Fruit fly (Drosophila melanogaster) whole organism, embryonic: ENCODE measurements around the gene CG17230.

ENCODE experiments used
- Atf-2 ChIP-seq: fragments of 200-800 bp; sonication (Bioruptor generic); optimal IDR thresholded peaks from 2 replicates; lab custom pipeline; 2016; ENCODE audit warnings: missing biosample characterization, missing genetic modification characterization
- Bdp1 ChIP-seq: fragments of 200-800 bp; sonication (Bioruptor generic); optimal IDR thresholded peaks from 3 replicates; lab custom pipeline; 2016; ENCODE audit warnings: missing biosample characterization, missing genetic modification characterization
- CG11695 ChIP-seq: fragments of 200-800 bp; sonication (Bioruptor generic); IDR thresholded peaks from 3 replicates; pipeline ENCODE4 v1.3.6; 2022; ENCODE audit warnings: missing biosample characterization, missing genetic modification characterization
- CG12071 ChIP-seq: fragments of 200-800 bp; sonication (Bioruptor generic); optimal IDR thresholded peaks from 3 replicates; lab custom pipeline; 2018; ENCODE audit warnings: missing biosample characterization, mild to moderate bottlenecking, missing genetic modification characterization
- CG12299 ChIP-seq: fragments of 200-800 bp; sonication (Bioruptor generic); optimal IDR thresholded peaks from 2 replicates; lab custom pipeline; 2018; ENCODE audit warnings: missing biosample characterization, mild to moderate bottlenecking, missing genetic modification characterization
- CG12942 ChIP-seq: fragments of 200-800 bp; sonication (Bioruptor generic); optimal IDR thresholded peaks from 3 replicates; lab custom pipeline; 2016; ENCODE audit warnings: missing biosample characterization, missing genetic modification characterization
- CG15073 ChIP-seq: fragments of 200-800 bp; sonication (Bioruptor generic); optimal IDR thresholded peaks from 2 replicates; lab custom pipeline; 2016; ENCODE audit warnings: missing biosample characterization, missing genetic modification characterization
- CG16815 ChIP-seq: fragments of 200-800 bp; sonication (Bioruptor generic); optimal IDR thresholded peaks from 3 replicates; lab custom pipeline; 2017; ENCODE audit warnings: missing biosample characterization, mild to moderate bottlenecking, missing genetic modification characterization
- CG1832 ChIP-seq: fragments of 200-800 bp; sonication (Bioruptor generic); optimal IDR thresholded peaks from 2 replicates; lab custom pipeline; 2017; ENCODE audit warnings: missing biosample characterization, mild to moderate bottlenecking, missing genetic modification characterization, inconsistent platforms
- CG2712 ChIP-seq: fragments of 200-800 bp; optimal IDR thresholded peaks from 3 replicates; lab custom pipeline; 2019; ENCODE audit warnings: missing biosample characterization, mild to moderate bottlenecking, missing genetic modification characterization, moderate library complexity
- CG34422 ChIP-seq: fragments of 200-800 bp; sonication (Bioruptor generic); IDR thresholded peaks from 3 replicates; pipeline ENCODE4 v1.3.6; 2022; ENCODE audit warnings: missing biosample characterization, missing genetic modification characterization
- CG3726 ChIP-seq: fragments of 200-800 bp; sonication (Bioruptor generic); IDR thresholded peaks from 3 replicates; pipeline ENCODE4, ENCODE4 v1.3.6; 2022; ENCODE audit warnings: missing biosample characterization, missing genetic modification characterization
- CG4328 ChIP-seq: fragments of 200-800 bp; sonication (Bioruptor generic); optimal IDR thresholded peaks from 3 replicates; lab custom pipeline; 2017; ENCODE audit warnings: missing biosample characterization, missing genetic modification reagents, missing genetic modification characterization
- CG4617 ChIP-seq: fragments of 200-800 bp; sonication (Bioruptor generic); optimal IDR thresholded peaks from 3 replicates; lab custom pipeline; 2016; ENCODE audit warnings: missing biosample characterization, missing genetic modification characterization, borderline replicate concordance
- CG6765 ChIP-seq: fragments of 200-800 bp; sonication (Bioruptor generic); optimal IDR thresholded peaks from 3 replicates; lab custom pipeline; 2017; ENCODE audit warnings: missing biosample characterization, mild to moderate bottlenecking, missing genetic modification characterization
- CG6791 ChIP-seq: fragments of 200-800 bp; sonication (Bioruptor generic); IDR thresholded peaks from 3 replicates; pipeline ENCODE4 v1.3.6; 2022; ENCODE audit warnings: missing biosample characterization, missing genetic modification characterization; ENCODE audit not compliant: partially characterized antibody
- CG7963 ChIP-seq: fragments of 200-800 bp; sonication (Bioruptor generic); IDR thresholded peaks from 3 replicates; pipeline ENCODE4 v1.3.6; 2022; ENCODE audit warnings: missing biosample characterization, missing genetic modification characterization; ENCODE audit not compliant: partially characterized antibody
- CG8765 ChIP-seq: fragments of 200-800 bp; sonication (Bioruptor generic); IDR thresholded peaks from 2 replicates; pipeline ENCODE4 v1.3.6; 2022; ENCODE audit warnings: missing biosample characterization, missing genetic modification characterization
- Deaf1 ChIP-seq: fragments of 200-800 bp; optimal IDR thresholded peaks from 3 replicates; lab custom pipeline; 2019; ENCODE audit warnings: missing biosample characterization, mild to moderate bottlenecking, missing genetic modification characterization, moderate library complexity
- Doc3 ChIP-seq: fragments of 200-800 bp; sonication (Bioruptor generic); IDR thresholded peaks from 3 replicates; pipeline ENCODE4 v1.3.6; 2022; ENCODE audit warnings: missing biosample characterization, missing genetic modification characterization; ENCODE audit not compliant: partially characterized antibody
- Drgx ChIP-seq: fragments of 200-800 bp; sonication (Bioruptor generic); IDR thresholded peaks from 2 replicates; pipeline ENCODE4 v1.3.6; 2022; ENCODE audit warnings: missing biosample characterization, missing genetic modification characterization
- Fer2 ChIP-seq: fragments of 200-800 bp; sonication (Bioruptor generic); optimal IDR thresholded peaks from 2 replicates; lab custom pipeline; 2018; ENCODE audit warnings: missing biosample characterization, mild to moderate bottlenecking, missing genetic modification characterization, moderate library complexity
- Fer3 ChIP-seq: fragments of 200-800 bp; sonication (Bioruptor generic); optimal IDR thresholded peaks from 2 replicates; lab custom pipeline; 2018; ENCODE audit warnings: missing biosample characterization, mild to moderate bottlenecking, missing genetic modification characterization, moderate library complexity
- Gug ChIP-seq: fragments of 200-800 bp; sonication (Bioruptor generic); IDR thresholded peaks from 4 replicates; pipeline ENCODE4 v1.3.6; 2022; ENCODE audit warnings: missing biosample characterization, missing genetic modification characterization
- Max ChIP-seq: fragments of 200-800 bp; sonication (Bioruptor generic); optimal IDR thresholded peaks from 2 replicates; lab custom pipeline; 2016; ENCODE audit warnings: missing biosample characterization, mild to moderate bottlenecking, missing genetic modification characterization
- NC2β ChIP-seq: fragments of 200-800 bp; sonication (Bioruptor generic); optimal IDR thresholded peaks from 2 replicates; lab custom pipeline; 2016; ENCODE audit warnings: missing biosample characterization, missing genetic modification characterization
- NfI ChIP-seq: fragments of 200-800 bp; sonication (Bioruptor generic); optimal IDR thresholded peaks from 3 replicates; lab custom pipeline; 2018; ENCODE audit warnings: missing biosample characterization, mild to moderate bottlenecking, missing genetic modification characterization, moderate library complexity
- Sox102F ChIP-seq: fragments of 200-800 bp; sonication (Bioruptor generic); optimal IDR thresholded peaks from 2 replicates; lab custom pipeline; 2018; ENCODE audit warnings: missing biosample characterization, mild to moderate bottlenecking, missing genetic modification characterization, moderate library complexity
- Trl ChIP-seq, 3 experiments: fragments of >200 bp in 2 of 3; fragments of 200-800 bp in 1 of 3; sonication (Bioruptor generic) in 1 of 3; optimal IDR thresholded peaks; 2 replicates in 1 of 3; 3 replicates in 2 of 3; lab custom pipeline; 2016 to 2017; ENCODE audit warnings: missing biosample characterization in 1 of 3, missing genetic modification characterization in 1 of 3
- YL-1 ChIP-seq: fragments of 200-800 bp; sonication (Bioruptor generic); optimal IDR thresholded peaks from 3 replicates; lab custom pipeline; 2017; ENCODE audit warnings: missing biosample characterization, mild to moderate bottlenecking, missing genetic modification characterization
- aop ChIP-seq: fragments of 200-800 bp; sonication (Bioruptor generic); IDR thresholded peaks from 2 replicates; pipeline ENCODE4 v1.3.6; 2022; ENCODE audit warnings: missing biosample characterization, missing genetic modification characterization
- ara ChIP-seq: fragments of 200-800 bp; sonication (Bioruptor generic); IDR thresholded peaks from 2 replicates; pipeline ENCODE4 v1.3.6; 2022; ENCODE audit warnings: missing biosample characterization, missing genetic modification characterization
- ase ChIP-seq: fragments of 200-800 bp; sonication (Bioruptor generic); IDR thresholded peaks from 3 replicates; pipeline ENCODE4 v1.3.6; 2022; ENCODE audit warnings: missing biosample characterization, missing genetic modification characterization
- cad ChIP-seq: fragments of >200 bp; optimal IDR thresholded peaks from 2 replicates; lab custom pipeline; 2017; ENCODE audit warnings: missing biosample characterization, missing genetic modification characterization
- fd3F ChIP-seq: fragments of 200-800 bp; sonication (Bioruptor generic); optimal IDR thresholded peaks from 2 replicates; lab custom pipeline; 2018; ENCODE audit warnings: missing biosample characterization, mild to moderate bottlenecking, missing genetic modification characterization, moderate library complexity
- gfzf ChIP-seq: fragments of 200-800 bp; sonication (Bioruptor generic); optimal IDR thresholded peaks from 2 replicates; lab custom pipeline; 2016; ENCODE audit warnings: missing biosample characterization, mild to moderate bottlenecking, missing genetic modification characterization, moderate library complexity
- gt ChIP-seq: fragments of 200-800 bp; sonication (Bioruptor generic); IDR thresholded peaks from 2 replicates; pipeline ENCODE4 v1.3.6; 2022; ENCODE audit warnings: missing biosample characterization, missing genetic modification characterization
- insv ChIP-seq, 2 experiments: fragments of 200-800 bp; sonication (Bioruptor generic); optimal IDR thresholded peaks; 3 replicates each; lab custom pipeline; 2016 to 2018; ENCODE audit warnings: missing biosample characterization in 2 of 2, missing genetic modification characterization in 2 of 2
- inv ChIP-seq: fragments of 200-800 bp; sonication (Bioruptor generic); IDR thresholded peaks from 2 replicates; pipeline ENCODE4 v1.3.6; 2022; ENCODE audit warnings: missing biosample characterization, missing genetic modification characterization; ENCODE audit not compliant: partially characterized antibody
- jumu ChIP-seq: fragments of 200-800 bp; sonication (Bioruptor generic); optimal IDR thresholded peaks from 3 replicates; lab custom pipeline; 2016; ENCODE audit warnings: missing biosample characterization, missing genetic modification characterization
- mld ChIP-seq: fragments of 200-800 bp; sonication (Bioruptor generic); IDR thresholded peaks from 3 replicates; pipeline ENCODE4 v1.3.6; 2022; ENCODE audit warnings: missing biosample characterization, missing genetic modification characterization; ENCODE audit not compliant: partially characterized antibody
- peb ChIP-seq: fragments of 200-800 bp; sonication (Bioruptor generic); IDR thresholded peaks from 2 replicates; pipeline ENCODE4 v1.3.6; 2022; ENCODE audit warnings: missing biosample characterization, missing genetic modification characterization
- pho ChIP-seq: fragments of 200-800 bp; sonication (Bioruptor generic); optimal IDR thresholded peaks from 2 replicates; lab custom pipeline; 2016; ENCODE audit warnings: missing biosample characterization, missing genetic modification characterization
- shn ChIP-seq: fragments of 200-800 bp; sonication (Bioruptor generic); optimal IDR thresholded peaks from 3 replicates; lab custom pipeline; 2016; ENCODE audit warnings: missing biosample characterization, missing genetic modification characterization
- sna ChIP-seq: fragments of 200-800 bp; sonication (Bioruptor generic); IDR thresholded peaks from 2 replicates; pipeline ENCODE4 v1.3.6; 2022; ENCODE audit warnings: missing biosample characterization, missing genetic modification characterization; ENCODE audit not compliant: partially characterized antibody
- sr ChIP-seq: fragments of 200-800 bp; sonication (Bioruptor generic); IDR thresholded peaks from 3 replicates; pipeline ENCODE4 v1.3.6; 2022; ENCODE audit warnings: missing biosample characterization, missing genetic modification characterization
- tna ChIP-seq: fragments of 200-800 bp; sonication (Bioruptor generic); IDR thresholded peaks from 2 replicates; pipeline ENCODE4 v1.3.6; 2022; ENCODE audit warnings: missing biosample characterization, missing genetic modification characterization; ENCODE audit not compliant: partially characterized antibody
- usp ChIP-seq: fragments of >200 bp; optimal IDR thresholded peaks from 2 replicates; lab custom pipeline; 2017; ENCODE audit warnings: missing biosample characterization, missing genetic modification characterization
- vfl ChIP-seq: fragments of 200-800 bp; sonication (Bioruptor generic); optimal IDR thresholded peaks from 2 replicates; lab custom pipeline; 2016; ENCODE audit warnings: missing biosample characterization, missing genetic modification characterization
- wek ChIP-seq: fragments of 200-800 bp; sonication (Bioruptor generic); optimal IDR thresholded peaks from 3 replicates; lab custom pipeline; 2018; ENCODE audit warnings: missing biosample characterization, mild to moderate bottlenecking, missing genetic modification characterization, moderate library complexity

CG17230 gene

DNA sequence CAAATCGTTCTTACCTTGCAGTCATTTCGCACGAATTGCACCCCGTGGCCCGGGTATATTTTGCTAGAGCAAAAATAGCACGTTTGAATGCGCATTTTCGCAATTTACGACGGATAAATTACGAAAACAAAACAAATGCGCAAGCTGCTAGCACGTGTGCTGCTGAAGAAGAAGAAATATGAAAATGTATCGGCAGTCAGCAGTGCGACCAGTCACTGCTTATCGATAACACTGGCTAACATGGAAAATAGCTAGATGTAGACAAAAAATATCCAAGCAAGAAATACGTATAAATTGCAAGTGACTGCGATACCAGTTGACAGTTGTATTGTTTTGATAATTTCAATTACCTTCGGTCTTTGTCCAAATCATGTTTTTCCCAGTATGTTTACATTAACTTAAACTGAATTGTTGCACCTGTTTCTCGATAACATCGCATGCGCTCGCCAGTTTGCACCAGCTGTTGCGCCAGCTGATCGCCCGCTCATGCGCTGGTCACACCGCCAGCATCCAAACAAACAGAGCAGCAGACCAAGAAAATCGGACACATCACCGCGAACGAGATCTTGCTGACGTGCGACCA lies 6.1 kb upstream of the CG17230 start, which contains the start of the genes RpL24-like and CG5276 (continued):
- peak; percentile 94 for TF ChIP-seq Max (GFP tag; lab: Kevin White, UChicago)
- no peak for TF ChIP-seq CG1832 (GFP tag; lab: Kevin White, UChicago)
- TF ChIP-seq Bdp1 (GFP tag; lab: Kevin White, UChicago) = no peak
- no peak for TF ChIP-seq Fer2 (tag; lab: Kevin White, UChicago)
- 0 out of 3 replicates have a peak, but pooled peaks have one; percentile 44 for TF ChIP-seq CG6791
- no peak for TF ChIP-seq ara (GFP tag; lab: Robert Waterston, UW)
- TF ChIP-seq sna (GFP tag; lab: Robert Waterston, UW) = peak; percentile 59
- TF ChIP-seq wek = no peak
- TF ChIP-seq CG12071 (GFP tag; lab: Kevin White, UChicago) = no peak
- TF ChIP-seq NfI = no peak
- TF ChIP-seq Gug = no peak
- TF ChIP-seq CG12942 (GFP tag; lab: Kevin White, UChicago) = no peak
- no peak for TF ChIP-seq Trl (optimal IDR thresholded peaks at IDR 0.05; lab: Kevin White, UChicago)
- no peak for TF ChIP-seq Trl (GFP tag; optimal IDR thresholded peaks at IDR 0.05; lab: Kevin White, UChicago)
- TF ChIP-seq jumu (GFP tag; lab: Kevin White, UChicago) = no peak
- no peak for TF ChIP-seq CG4328 (GFP tag; lab: Kevin White, UChicago)
- TF ChIP-seq usp (GFP tag; lab: Kevin White, UChicago) = no peak
- no peak for TF ChIP-seq Deaf1 (tag; lab: Kevin White, UChicago)
- TF ChIP-seq Sox102F = no peak
- no peak for TF ChIP-seq ase (GFP tag; lab: Robert Waterston, UW)
- no peak for TF ChIP-seq sr (GFP tag; lab: Robert Waterston, UW)
- peak; percentile 74 for TF ChIP-seq gfzf
- TF ChIP-seq CG4617 (GFP tag; lab: Kevin White, UChicago) = peak; percentile 56
- TF ChIP-seq fd3F (GFP tag; lab: Kevin White, UChicago) = no peak
- TF ChIP-seq insv (GFP tag; optimal IDR thresholded peaks at IDR 0.05; lab: Kevin White, UChicago) = peak in 1 of 2 experiments; percentile 18
- no peak for TF ChIP-seq mld (GFP tag; lab: Robert Waterston, UW)
- TF ChIP-seq CG11695 (GFP tag; lab: Robert Waterston, UW) = no peak
- TF ChIP-seq Atf-2 (GFP tag; lab: Kevin White, UChicago) = no peak
- no peak for TF ChIP-seq CG3726 (GFP tag; lab: Robert Waterston, UW)
- no peak for TF ChIP-seq cad (GFP tag; lab: Kevin White, UChicago)
- TF ChIP-seq Doc3 (GFP tag; lab: Robert Waterston, UW) = 0 out of 3 replicates have a peak, but pooled peaks have one; percentile 36
- TF ChIP-seq CG6765 (GFP tag; lab: Kevin White, UChicago) = no peak
- no peak for TF ChIP-seq NC2β
- no peak for TF ChIP-seq vfl (GFP tag; lab: Kevin White, UChicago)
- peak; percentile 74; the same call in 1 of the 3 replicates for TF ChIP-seq CG34422 (GFP tag; lab: Robert Waterston, UW)
- 0 out of 3 replicates have a peak, but pooled peaks have one; percentile 12 for TF ChIP-seq CG7963 (GFP tag; lab: Robert Waterston, UW)
- TF ChIP-seq Fer3 = no peak
- TF ChIP-seq inv = 0 out of 2 replicates have a peak, but pooled peaks have one; percentile 24
- TF ChIP-seq shn (GFP tag; lab: Kevin White, UChicago) = no peak
- TF ChIP-seq CG15073 (GFP tag; lab: Kevin White, UChicago) = no peak
- peak; percentile 42 for TF ChIP-seq CG2712
- peak; percentile 11 for TF ChIP-seq CG12299
- TF ChIP-seq CG8765 (GFP tag; lab: Robert Waterston, UW) = no peak
- TF ChIP-seq pho (GFP tag; lab: Kevin White, UChicago) = no peak
- TF ChIP-seq YL-1 (GFP tag; lab: Kevin White, UChicago) = peak; percentile 87
- no peak for TF ChIP-seq gt (GFP tag; lab: Robert Waterston, UW)
- TF ChIP-seq Drgx (GFP tag; lab: Robert Waterston, UW) = no peak
- TF ChIP-seq CG16815 = no peak
- TF ChIP-seq tna = no peak
- no peak for TF ChIP-seq aop
- TF ChIP-seq peb (GFP tag; lab: Robert Waterston, UW) = no peak
